Fruit fly (Drosophila melanogaster) whole organism, adult: ENCODE results near the gene Mst33A.

Experiments
- CG11617 ChIP-seq: fragments of 200-800 bp; sonication (Bioruptor generic); optimal IDR thresholded peaks from 2 replicates; lab custom pipeline; 2017; ENCODE audit warnings: mild to moderate bottlenecking, missing biosample characterization, missing genetic modification reagents, missing genetic modification characterization
- CG12768 ChIP-seq: fragments of 200-800 bp; sonication (Bioruptor generic); optimal IDR thresholded peaks from 2 replicates; lab custom pipeline; 2017; ENCODE audit warnings: missing biosample characterization, missing genetic modification characterization, mild to moderate bottlenecking, moderate library complexity, missing genetic modification reagents
- CG14711 ChIP-seq: fragments of 200-800 bp; sonication (Bioruptor generic); optimal IDR thresholded peaks from 2 replicates; lab custom pipeline; 2018; ENCODE audit warnings: missing biosample characterization, mild to moderate bottlenecking, missing genetic modification characterization, moderate library complexity
- CG1620 ChIP-seq: fragments of 200-800 bp; sonication (Bioruptor generic); optimal IDR thresholded peaks from 2 replicates; lab custom pipeline; 2016; ENCODE audit warnings: missing biosample characterization, missing genetic modification characterization
- CG33017 ChIP-seq: fragments of 200-800 bp; sonication (Bioruptor generic); optimal IDR thresholded peaks from 2 replicates; lab custom pipeline; 2018; ENCODE audit warnings: missing biosample characterization, mild to moderate bottlenecking, missing genetic modification characterization, moderate library complexity
- CG5204 ChIP-seq: fragments of 200-800 bp; sonication (Bioruptor generic); optimal IDR thresholded peaks from 2 replicates; lab custom pipeline; 2016; ENCODE audit warnings: missing biosample characterization, missing genetic modification characterization
- CG7045 ChIP-seq: fragments of 200-800 bp; sonication (Bioruptor generic); optimal IDR thresholded peaks from 2 replicates; lab custom pipeline; 2017; ENCODE audit warnings: missing biosample characterization, mild to moderate bottlenecking, missing genetic modification characterization
- CG7101 ChIP-seq: fragments of 200-800 bp; sonication (Bioruptor generic); optimal IDR thresholded peaks from 2 replicates; lab custom pipeline; 2018; ENCODE audit warnings: missing biosample characterization, mild to moderate bottlenecking, missing genetic modification characterization, moderate library complexity
- Clk ChIP-seq: fragments of 200-800 bp; sonication (Bioruptor generic); optimal IDR thresholded peaks from 2 replicates; lab custom pipeline; 2017; ENCODE audit warnings: missing biosample characterization, missing genetic modification characterization
- Crg-1 ChIP-seq: fragments of 200-800 bp; sonication (Bioruptor generic); optimal IDR thresholded peaks from 2 replicates; lab custom pipeline; 2016; ENCODE audit warnings: missing biosample characterization, missing genetic modification characterization
- Hr96 ChIP-seq: fragments of 200-800 bp; sonication (Bioruptor generic); optimal IDR thresholded peaks from 2 replicates; lab custom pipeline; 2016; ENCODE audit warnings: missing biosample characterization, missing genetic modification characterization
- Mnt ChIP-seq: fragments of 200-800 bp; sonication (Bioruptor generic); optimal IDR thresholded peaks from 2 replicates; lab custom pipeline; 2016; ENCODE audit warnings: missing biosample characterization, mild to moderate bottlenecking, missing genetic modification characterization
- bab1 ChIP-seq: fragments of 200-800 bp; sonication (Bioruptor generic); optimal IDR thresholded peaks from 3 replicates; lab custom pipeline; 2019; ENCODE audit warnings: missing biosample characterization, mild to moderate bottlenecking, missing genetic modification characterization, moderate library complexity
- cic ChIP-seq: fragments of 200-800 bp; sonication (Bioruptor generic); optimal IDR thresholded peaks from 2 replicates; lab custom pipeline; 2017; ENCODE audit warnings: missing biosample characterization, mild to moderate bottlenecking, missing genetic modification characterization, moderate library complexity
- cnc ChIP-seq, 2 experiments: fragments of >200 bp; optimal IDR thresholded peaks; 2 replicates each; lab custom pipeline; 2017
- kay ChIP-seq: fragments of 200-800 bp; sonication (Bioruptor generic); peaks from one replicate; lab custom pipeline; 2016; ENCODE audit warnings: missing biosample characterization, missing genetic modification characterization, borderline replicate concordance
- ovo ChIP-seq: fragments of 200-800 bp; sonication (Bioruptor generic); optimal IDR thresholded peaks from 2 replicates; lab custom pipeline; 2016; ENCODE audit warnings: missing biosample characterization, missing genetic modification characterization
- pad ChIP-seq: fragments of 200-800 bp; sonication (Bioruptor generic); optimal IDR thresholded peaks from 3 replicates; lab custom pipeline; 2017; ENCODE audit warnings: missing biosample characterization, missing genetic modification characterization, mild to moderate bottlenecking, moderate library complexity, missing genetic modification reagents
- tj ChIP-seq: fragments of 200-800 bp; sonication (Bioruptor generic); optimal IDR thresholded peaks from 3 replicates; lab custom pipeline; 2017; ENCODE audit warnings: missing biosample characterization, mild to moderate bottlenecking, missing genetic modification characterization, moderate library complexity
- toe ChIP-seq: fragments of 200-800 bp; sonication (Bioruptor generic); optimal IDR thresholded peaks from 2 replicates; lab custom pipeline; 2016; ENCODE audit warnings: missing biosample characterization, missing genetic modification characterization

The Mst33A gene

dm6 chr2L:11581617-11582254, 4.9 kb downstream of the Mst33A start, which contains the start of gene kek2:
Gene kek2, plus strand, starts transcription at chr2L:11581937.
- TF ChIP-seq ovo (no peak), tj (no peak)

- TF ChIP-seq Clk (GFP tag; lab: Kevin White, UChicago) (no peak), Hr96 (no peak), CG11617 (GFP tag; lab: Kevin White, UChicago) (no peak), CG1620 (no peak), cic (GFP tag; lab: Kevin White, UChicago) (no peak), CG12768 (no peak), CG33017 (tag; lab: Kevin White, UChicago) (no peak), CG7045 (GFP tag; lab: Kevin White, UChicago) (no peak), Mnt (no peak), Crg-1 (GFP tag; lab: Kevin White, UChicago) (no peak), CG7101 (tag; lab: Kevin White, UChicago) (no peak), kay (GFP tag; lab: Kevin White, UChicago) (no peak)
Observed at dm6 chr2L:11553825-11554224, 32.8 kb downstream of the Mst33A start.

dm6 chr2L:11535845-11536244, 50.8 kb downstream of the Mst33A start, which contains the start of gene CG43438:
Gene CG43438, plus strand, starts transcription at chr2L:11536145.
- TF ChIP-seq CG12768 (no peak), CG7045 (GFP tag; lab: Kevin White, UChicago) (no peak), Hr96 (no peak), CG33017 (tag; lab: Kevin White, UChicago) (no peak), tj (no peak), CG1620 (no peak), Mnt (no peak), Crg-1 (GFP tag; lab: Kevin White, UChicago) (no peak), bab1 (no peak), CG14711 (tag; lab: Kevin White, UChicago) (no peak), CG7101 (tag; lab: Kevin White, UChicago) (no peak), CG5204 (no peak), CG11617 (GFP tag; lab: Kevin White, UChicago) (no peak), cnc (optimal IDR thresholded peaks at IDR 0.05; lab: Kevin White, UChicago) (no peak), pad (GFP tag; lab: Kevin White, UChicago) (no peak), Clk (GFP tag; lab: Kevin White, UChicago) (no peak), toe (GFP tag; lab: Kevin White, UChicago) (no peak), ovo (no peak), kay (GFP tag; lab: Kevin White, UChicago) (no peak), cic (GFP tag; lab: Kevin White, UChicago) (no peak)
